Worm (Caenorhabditis elegans) whole organism, young adult: ENCODE results near the gene B0547.2.

ENCODE experiments used
- B0336.3 ChIP-seq: fragments of 200-800 bp; sonication (Bioruptor generic); IDR thresholded peaks from 2 replicates; pipeline ENCODE4 v1.3.6; 2022; ENCODE audit warnings: missing genetic modification characterization, missing compliant biosample characterization
- F33H1.4 ChIP-seq: fragments of 200-800 bp; sonication (Bioruptor generic); IDR thresholded peaks from 2 replicates; pipeline ENCODE4 v1.3.6; 2022; ENCODE audit warnings: missing genetic modification reagents, missing genetic modification characterization, missing compliant biosample characterization
- F52B5.7 ChIP-seq: sonication (generic microtip); optimal IDR thresholded peaks from 2 replicates; lab custom pipeline; 2016; ENCODE audit warnings: mild to moderate bottlenecking, missing genetic modification characterization, missing compliant biosample characterization
- F57C9.4 ChIP-seq: sonication (generic microtip); optimal IDR thresholded peaks from 2 replicates; lab custom pipeline; 2017; ENCODE audit warnings: mild to moderate bottlenecking, missing genetic modification characterization, missing compliant biosample characterization
- K12H6.12 ChIP-seq: fragments of 200-800 bp; sonication (Bioruptor generic); optimal IDR thresholded peaks from 2 replicates; lab custom pipeline; 2018; ENCODE audit warnings: mild to moderate bottlenecking, missing genetic modification characterization, missing compliant biosample characterization
- Y53G8AR.9 ChIP-seq: fragments of 200-800 bp; sonication (Bioruptor generic); conservative IDR thresholded peaks from 2 replicates; pipeline ENCODE4 v1.3.6; 2022; ENCODE audit warnings: missing genetic modification reagents, missing genetic modification characterization, missing compliant biosample characterization
- Y56A3A.18 ChIP-seq: fragments of 200-800 bp; sonication (Bioruptor generic); IDR thresholded peaks from 2 replicates; pipeline ENCODE4 v1.3.6; 2022; ENCODE audit warnings: missing genetic modification reagents, missing genetic modification characterization, missing compliant biosample characterization
- Y79H2A.3 ChIP-seq: fragments of 200-800 bp; sonication (Bioruptor generic); conservative IDR thresholded peaks from 2 replicates; pipeline ENCODE4 v1.3.6; 2022; ENCODE audit warnings: missing genetic modification reagents, missing genetic modification characterization, missing compliant biosample characterization
- atf-7 ChIP-seq: sonication (generic microtip); optimal IDR thresholded peaks from 2 replicates; lab custom pipeline; 2017; ENCODE audit warnings: mild to moderate bottlenecking, missing genetic modification characterization, missing compliant biosample characterization
- athp-1 ChIP-seq: sonication (generic microtip); optimal IDR thresholded peaks from 2 replicates; lab custom pipeline; 2017; ENCODE audit warnings: mild to moderate bottlenecking, missing genetic modification characterization, missing compliant biosample characterization
- attf-3 ChIP-seq: fragments of 200-800 bp; sonication (Bioruptor generic); conservative IDR thresholded peaks from 2 replicates; pipeline ENCODE4 v1.3.6; 2022; ENCODE audit warnings: missing genetic modification reagents, missing genetic modification characterization, missing compliant biosample characterization
- attf-5 ChIP-seq: fragments of 200-800 bp; sonication (Bioruptor generic); optimal IDR thresholded peaks from 2 replicates; lab custom pipeline; 2018; ENCODE audit warnings: mild to moderate bottlenecking, missing genetic modification characterization, missing compliant biosample characterization
- ccch-3 ChIP-seq: fragments of 200-800 bp; sonication (Bioruptor generic); optimal IDR thresholded peaks from 2 replicates; lab custom pipeline; 2018; ENCODE audit warnings: mild to moderate bottlenecking, missing genetic modification characterization, missing compliant biosample characterization
- cebp-1 ChIP-seq, 2 experiments: fragments of 200-800 bp in 1 of 2; sonication (Bioruptor generic) in 1 of 2; sonication (generic microtip) in 1 of 2; IDR thresholded peaks in 1 of 2; optimal IDR thresholded peaks in 1 of 2; 2 replicates each; pipeline versions ENCODE4 v1.3.6 to Lab custom; 2017 to 2022; ENCODE audit warnings: missing compliant biosample characterization in 2 of 2, missing genetic modification characterization in 2 of 2, mild to moderate bottlenecking in 1 of 2, missing genetic modification reagents in 1 of 2, moderate library complexity in 1 of 2
- cebp-2 ChIP-seq: fragments of 200-800 bp; sonication (Bioruptor generic); IDR thresholded peaks from 2 replicates; pipeline ENCODE4 v1.3.6; 2022; ENCODE audit warnings: missing genetic modification characterization, missing compliant biosample characterization
- ceh-40 ChIP-seq: fragments of 200-800 bp; sonication (Bioruptor generic); IDR thresholded peaks from 2 replicates; pipeline ENCODE4 v1.3.6; 2022; ENCODE audit warnings: missing genetic modification characterization, missing compliant biosample characterization
- ceh-58 ChIP-seq: fragments of 200-800 bp; sonication (Bioruptor generic); IDR thresholded peaks from 2 replicates; pipeline ENCODE4 v1.3.6; 2022; ENCODE audit warnings: missing genetic modification characterization, missing compliant biosample characterization
- dox-1 ChIP-seq: fragments of 200-800 bp; sonication (Bioruptor generic); IDR thresholded peaks from 2 replicates; pipeline ENCODE4 v1.3.6; 2022; ENCODE audit warnings: missing genetic modification reagents, missing genetic modification characterization, missing compliant biosample characterization
- egl-18 ChIP-seq: fragments of 200-800 bp; sonication (Bioruptor generic); IDR thresholded peaks from 2 replicates; pipeline ENCODE4 v1.3.6; 2022; ENCODE audit warnings: missing genetic modification reagents, missing genetic modification characterization, missing compliant biosample characterization
- hrde-1 ChIP-seq: sonication (generic microtip); optimal IDR thresholded peaks from 2 replicates; lab custom pipeline; 2016; ENCODE audit warnings: missing genetic modification characterization, mild to moderate bottlenecking, missing compliant biosample characterization, moderate library complexity, missing genotype, missing genetic modification reagents, borderline replicate concordance
- lin-54 ChIP-seq: fragments of 200-800 bp; sonication (Bioruptor generic); optimal IDR thresholded peaks from 2 replicates; lab custom pipeline; 2018; ENCODE audit warnings: mild to moderate bottlenecking, missing genetic modification characterization, missing compliant biosample characterization
- lsl-1 ChIP-seq: fragments of 200-800 bp; sonication (Bioruptor generic); optimal IDR thresholded peaks from 2 replicates; lab custom pipeline; 2018; ENCODE audit warnings: mild to moderate bottlenecking, missing genetic modification characterization, moderate library complexity, missing compliant biosample characterization
- madf-10 ChIP-seq: sonication (generic microtip); optimal IDR thresholded peaks from 2 replicates; lab custom pipeline; 2016; ENCODE audit warnings: mild to moderate bottlenecking, missing genetic modification characterization, missing compliant biosample characterization
- mcd-1 ChIP-seq: fragments of 200-800 bp; sonication (Bioruptor generic); IDR thresholded peaks from 2 replicates; pipeline ENCODE4 v1.3.6; 2022; ENCODE audit warnings: missing genetic modification reagents, missing genetic modification characterization, missing compliant biosample characterization
- nhr-179 ChIP-seq: sonication (generic microtip); optimal IDR thresholded peaks from 2 replicates; lab custom pipeline; 2016; ENCODE audit warnings: mild to moderate bottlenecking, missing genetic modification characterization, missing compliant biosample characterization
- nhr-80 ChIP-seq: sonication (generic microtip); optimal IDR thresholded peaks from 2 replicates; lab custom pipeline; 2016; ENCODE audit warnings: missing genetic modification characterization, missing compliant biosample characterization
- nhr-90 ChIP-seq: sonication (generic microtip); optimal IDR thresholded peaks from 2 replicates; lab custom pipeline; 2016; ENCODE audit warnings: missing genotype, mild to moderate bottlenecking, missing genetic modification characterization, missing compliant biosample characterization
- pha-4 ChIP-seq: fragments of 150-350 bp; sonication (generic microtip); optimal IDR thresholded peaks from 2 replicates; lab custom pipeline; 2014; ENCODE audit warnings: missing biosample characterization, missing genetic modification reagents, missing genetic modification characterization
- rec-8 ChIP-seq, 2 experiments: sonication (generic microtip); optimal IDR thresholded peaks; 2 replicates each; lab custom pipeline; 2016; ENCODE audit warnings: mild to moderate bottlenecking in 2 of 2, missing genetic modification characterization in 2 of 2, missing genetic modification reagents in 2 of 2, missing genotype in 2 of 2, missing biosample characterization in 1 of 2, missing compliant biosample characterization in 1 of 2, moderate library complexity in 1 of 2
- sea-2 ChIP-seq: fragments of 200-800 bp; sonication (Bioruptor generic); IDR thresholded peaks from 2 replicates; pipeline ENCODE4 v1.3.6; 2022; ENCODE audit warnings: missing genetic modification characterization, missing compliant biosample characterization
- snpc-3.4 ChIP-seq: sonication (generic microtip); optimal IDR thresholded peaks from 2 replicates; lab custom pipeline; 2017; ENCODE audit warnings: missing genetic modification characterization, mild to moderate bottlenecking, missing compliant biosample characterization, antibody characterized with exemption, moderate library complexity, missing genotype, missing genetic modification reagents
- somi-1 ChIP-seq: fragments of 200-800 bp; sonication (Bioruptor generic); optimal IDR thresholded peaks from 2 replicates; lab custom pipeline; 2018; ENCODE audit warnings: mild to moderate bottlenecking, missing genetic modification characterization, missing compliant biosample characterization
- zfh-2 ChIP-seq: fragments of 200-800 bp; sonication (Bioruptor generic); conservative IDR thresholded peaks from 2 replicates; pipeline ENCODE4 v1.3.6; 2022; ENCODE audit warnings: missing genetic modification reagents, missing genetic modification characterization, missing compliant biosample characterization
- ztf-18 ChIP-seq: sonication (generic microtip); optimal IDR thresholded peaks from 2 replicates; lab custom pipeline; 2016; ENCODE audit warnings: missing genotype, mild to moderate bottlenecking, missing genetic modification characterization, missing compliant biosample characterization
- ztf-25 ChIP-seq: fragments of 200-800 bp; sonication (Bioruptor generic); IDR thresholded peaks from 2 replicates; pipeline ENCODE4 v1.3.6; 2022; ENCODE audit warnings: missing genetic modification reagents, missing genetic modification characterization, missing compliant biosample characterization
- ztf-26 ChIP-seq: sonication (generic microtip); optimal IDR thresholded peaks from 2 replicates; lab custom pipeline; 2017; ENCODE audit warnings: missing genetic modification characterization, missing compliant biosample characterization
- ztf-28 ChIP-seq: fragments of 200-800 bp; sonication (Bioruptor generic); IDR thresholded peaks from 2 replicates; pipeline ENCODE4 v1.3.6; 2022; ENCODE audit warnings: missing genetic modification reagents, missing genetic modification characterization, missing compliant biosample characterization

Gene B0547.2

ce11 chrIV:5650761-5651332 lies 5.0 kb downstream of the B0547.2 start (continued):
- no peak for TF ChIP-seq snpc-3.4 (tag; lab: Kevin White, UChicago)

ce11 chrIV:5652811-5653483 lies 7.1 kb downstream of the B0547.2 start:
- peak; percentile 43 for TF ChIP-seq nhr-80 (tag; lab: Kevin White, UChicago)
- no peak for TF ChIP-seq sea-2 (GFP tag; lab: Robert Waterston, UW)
- TF ChIP-seq, all 124 proteins: peak for 1

ce11 chrIV:5653649-5654048 lies 7.8 kb downstream of the B0547.2 start, which contains the start of gene clec-178:
clec-178 (plus strand) TSS chrIV:5653949.
- TF ChIP-seq hrde-1 (no peak), Y56A3A.18 (peak; percentile 42; the same call in 1 of the 2 replicates)
- TF ChIP-seq, all 124 proteins: peak for 1

- TF ChIP-seq F33H1.4 (GFP tag; lab: Robert Waterston, UW) (no peak), atf-7 (tag; lab: Kevin White, UChicago) (peak; percentile 38), zfh-2 (no peak), ceh-58 (GFP tag; lab: Robert Waterston, UW) (no peak), lsl-1 (no peak), Y79H2A.3 (GFP tag; lab: Robert Waterston, UW) (no peak), ztf-25 (GFP tag; lab: Robert Waterston, UW) (no peak), F57C9.4 (tag; lab: Kevin White, UChicago) (no peak), nhr-90 (tag; lab: Kevin White, UChicago) (peak; percentile 21), nhr-80 (tag; lab: Kevin White, UChicago) (peak; percentile 92), cebp-1 (GFP tag; IDR thresholded peaks at IDR 0.05; lab: Robert Waterston, UW) (no peak), cebp-1 (tag; optimal IDR thresholded peaks at IDR 0.05; lab: Kevin White, UChicago) (no peak), nhr-179 (tag; lab: Kevin White, UChicago) (no peak), attf-5 (GFP tag; lab: Kevin White, UChicago) (no peak), ztf-26 (no peak), B0336.3 (GFP tag; lab: Robert Waterston, UW) (no peak), ztf-28 (GFP tag; lab: Robert Waterston, UW) (no peak), somi-1 (GFP tag; lab: Kevin White, UChicago) (no peak), lin-54 (no peak), athp-1 (no peak), pha-4 (tag; lab: Kevin White, UChicago) (peak; percentile 65), K12H6.12 (no peak), attf-3 (GFP tag; lab: Robert Waterston, UW) (no peak), madf-10 (tag; lab: Kevin White, UChicago) (peak; percentile 38), rec-8 (tag; optimal IDR thresholded peaks at IDR 0.05; lab: Kevin White, UChicago) (no peak), ccch-3 (GFP tag; lab: Kevin White, UChicago) (no peak), Y53G8AR.9 (GFP tag; lab: Robert Waterston, UW) (0 out of 2 replicates have a peak, but pooled peaks have one; percentile 41), ceh-40 (GFP tag; lab: Robert Waterston, UW) (no peak), F52B5.7 (no peak), mcd-1 (GFP tag; lab: Robert Waterston, UW) (0 out of 2 replicates have a peak, but pooled peaks have one; percentile 6), egl-18 (GFP tag; lab: Robert Waterston, UW) (no peak), ztf-18 (tag; lab: Kevin White, UChicago) (no peak), cebp-2 (GFP tag; lab: Robert Waterston, UW) (no peak), dox-1 (peak; percentile 59; the same call in 1 of the 2 replicates)
Measured at ce11 chrIV:5654203-5654602, 8.4 kb downstream of the B0547.2 start.
